Worm (Caenorhabditis elegans) whole organism, L4/young adult: Measurements from ENCODE around the gene apb-1.

Experiments used
- W03F9.2 ChIP-seq: fragments of 150-350 bp; optimal IDR thresholded peaks from 2 replicates; lab custom pipeline; 2014; ENCODE audit warnings: missing biosample characterization, missing genetic modification characterization
- dao-5 ChIP-seq: sonication (generic microtip); optimal IDR thresholded peaks from 2 replicates; lab custom pipeline; 2016; ENCODE audit warnings: missing genotype, missing genetic modification characterization, moderate library complexity, missing compliant biosample characterization
- him-1 ChIP-seq: sonication (generic microtip); optimal IDR thresholded peaks from 2 replicates; lab custom pipeline; 2016; ENCODE audit warnings: missing genotype, missing genetic modification reagents, missing genetic modification characterization, missing compliant biosample characterization

- TF ChIP-seq W03F9.2 (tag; lab: Kevin White, UChicago) (no peak), him-1 (peak; percentile 49), dao-5 (tag; lab: Kevin White, UChicago) (no peak)
Measured at ce11 chrIII:2576360-2577259, 20.2 kb downstream of the apb-1 start.
